Fruit fly (Drosophila melanogaster) whole organism, embryonic: Measurements from ENCODE around the gene RtcB.

Source experiments
- Atf3 ChIP-seq: fragments of 200-800 bp; sonication (Bioruptor generic); optimal IDR thresholded peaks from 3 replicates; lab custom pipeline; 2016; ENCODE audit warnings: missing biosample characterization, missing genetic modification characterization
- CG10431 ChIP-seq: fragments of 200-800 bp; sonication (Bioruptor generic); optimal IDR thresholded peaks from 3 replicates; lab custom pipeline; 2018; ENCODE audit warnings: missing biosample characterization, mild to moderate bottlenecking, missing genetic modification characterization
- CG10462 ChIP-seq: fragments of 200-800 bp; sonication (Bioruptor generic); optimal IDR thresholded peaks from 2 replicates; lab custom pipeline; 2016; ENCODE audit warnings: missing biosample characterization, missing genetic modification characterization
- CG11247 ChIP-seq: fragments of 200-800 bp; sonication (Bioruptor generic); IDR thresholded peaks from 2 replicates; pipeline ENCODE4 v1.3.6; 2022; ENCODE audit warnings: missing biosample characterization, missing genetic modification characterization
- CG12391 ChIP-seq: fragments of 200-800 bp; sonication (Bioruptor generic); optimal IDR thresholded peaks from 3 replicates; lab custom pipeline; 2018; ENCODE audit warnings: missing biosample characterization, mild to moderate bottlenecking, missing genetic modification characterization, moderate library complexity
- CG12659 ChIP-seq: fragments of 200-800 bp; sonication (Bioruptor generic); optimal IDR thresholded peaks from 3 replicates; lab custom pipeline; 2017; ENCODE audit warnings: mild to moderate bottlenecking, missing biosample characterization, missing genetic modification reagents, missing genetic modification characterization
- CG12769 ChIP-seq: fragments of 200-800 bp; sonication (Bioruptor generic); optimal IDR thresholded peaks from 2 replicates; lab custom pipeline; 2019; ENCODE audit warnings: missing biosample characterization, mild to moderate bottlenecking, missing genetic modification characterization, moderate library complexity
- CG14050 ChIP-seq: fragments of 200-800 bp; sonication (Bioruptor generic); IDR thresholded peaks from 3 replicates; pipeline ENCODE4 v1.3.6; 2022; ENCODE audit warnings: missing biosample characterization, missing genetic modification characterization
- CG15601 ChIP-seq: fragments of 200-800 bp; sonication (Bioruptor generic); optimal IDR thresholded peaks from 3 replicates; lab custom pipeline; 2019; ENCODE audit warnings: missing biosample characterization, mild to moderate bottlenecking, missing genetic modification characterization, moderate library complexity
- CG1603 ChIP-seq: fragments of 200-800 bp; sonication (Bioruptor generic); optimal IDR thresholded peaks from 2 replicates; lab custom pipeline; 2019; ENCODE audit warnings: missing biosample characterization, mild to moderate bottlenecking, missing genetic modification characterization, moderate library complexity
- CG17802 ChIP-seq: fragments of 200-800 bp; sonication (Bioruptor generic); optimal IDR thresholded peaks from 2 replicates; lab custom pipeline; 2018; ENCODE audit warnings: missing biosample characterization, mild to moderate bottlenecking, missing genetic modification characterization, moderate library complexity
- CG18262 ChIP-seq: fragments of 200-800 bp; optimal IDR thresholded peaks from 3 replicates; lab custom pipeline; 2019; ENCODE audit warnings: missing biosample characterization, mild to moderate bottlenecking, missing genetic modification characterization, moderate library complexity
- CG18599 ChIP-seq: fragments of 200-800 bp; sonication (Bioruptor generic); optimal IDR thresholded peaks from 3 replicates; lab custom pipeline; 2017; ENCODE audit warnings: missing biosample characterization, missing genetic modification characterization, mild to moderate bottlenecking, moderate library complexity, missing genetic modification reagents
- CG18764 ChIP-seq: fragments of 200-800 bp; sonication (Bioruptor generic); optimal IDR thresholded peaks from 3 replicates; lab custom pipeline; 2016; ENCODE audit warnings: missing biosample characterization, missing genetic modification characterization
- CG2202 ChIP-seq: fragments of 200-800 bp; sonication (Bioruptor generic); optimal IDR thresholded peaks from 2 replicates; lab custom pipeline; 2018; ENCODE audit warnings: missing biosample characterization, mild to moderate bottlenecking, missing genetic modification characterization
- CG32772 ChIP-seq: fragments of 200-800 bp; sonication (Bioruptor generic); IDR thresholded peaks from 2 replicates; pipeline ENCODE4 v1.3.6; 2022; ENCODE audit warnings: missing biosample characterization, missing genetic modification characterization
- CG3726 ChIP-seq: fragments of 200-800 bp; sonication (Bioruptor generic); IDR thresholded peaks from 3 replicates; pipeline ENCODE4, ENCODE4 v1.3.6; 2022; ENCODE audit warnings: missing biosample characterization, missing genetic modification characterization
- CG4360 ChIP-seq: fragments of 200-800 bp; sonication (Bioruptor generic); IDR thresholded peaks from 2 replicates; pipeline ENCODE4 v1.3.6; 2022; ENCODE audit warnings: missing biosample characterization, missing genetic modification characterization
- CG6272 ChIP-seq: fragments of 200-800 bp; sonication (Bioruptor generic); IDR thresholded peaks from 2 replicates; pipeline ENCODE4 v1.3.6; 2022; ENCODE audit warnings: missing biosample characterization, missing genetic modification characterization
- CG8281 ChIP-seq: fragments of 200-800 bp; sonication (Bioruptor generic); optimal IDR thresholded peaks from 2 replicates; lab custom pipeline; 2018; ENCODE audit warnings: missing biosample characterization, mild to moderate bottlenecking, missing genetic modification characterization, moderate library complexity
- Dp ChIP-seq: fragments of 200-800 bp; sonication (Bioruptor generic); optimal IDR thresholded peaks from 2 replicates; lab custom pipeline; 2018; ENCODE audit warnings: missing biosample characterization, mild to moderate bottlenecking, missing genetic modification characterization, moderate library complexity
- Drgx ChIP-seq: fragments of 200-800 bp; sonication (Bioruptor generic); IDR thresholded peaks from 2 replicates; pipeline ENCODE4 v1.3.6; 2022; ENCODE audit warnings: missing biosample characterization, missing genetic modification characterization
- E2f2 ChIP-seq: fragments of 200-800 bp; sonication (Bioruptor generic); IDR thresholded peaks from 2 replicates; pipeline ENCODE4 v1.3.6; 2022; ENCODE audit warnings: missing biosample characterization, missing genetic modification characterization
- Gsc ChIP-seq: fragments of 200-800 bp; sonication (Bioruptor generic); IDR thresholded peaks from 2 replicates; pipeline ENCODE4 v1.3.6; 2022; ENCODE audit warnings: missing biosample characterization, missing genetic modification characterization
- Gug ChIP-seq: fragments of 200-800 bp; sonication (Bioruptor generic); IDR thresholded peaks from 4 replicates; pipeline ENCODE4 v1.3.6; 2022; ENCODE audit warnings: missing biosample characterization, missing genetic modification characterization
- Lhr ChIP-seq: fragments of 200-800 bp; sonication (Bioruptor generic); optimal IDR thresholded peaks from 3 replicates; lab custom pipeline; 2017; ENCODE audit warnings: mild to moderate bottlenecking, missing biosample characterization, missing genetic modification reagents, missing genetic modification characterization
- NC2β ChIP-seq: fragments of 200-800 bp; sonication (Bioruptor generic); optimal IDR thresholded peaks from 2 replicates; lab custom pipeline; 2016; ENCODE audit warnings: missing biosample characterization, missing genetic modification characterization
- Neu2 ChIP-seq: fragments of 200-800 bp; sonication (Bioruptor generic); optimal IDR thresholded peaks from 3 replicates; lab custom pipeline; 2016; ENCODE audit warnings: missing biosample characterization, missing genetic modification characterization, borderline replicate concordance
- Optix ChIP-seq: fragments of 200-800 bp; sonication (Bioruptor generic); IDR thresholded peaks from 3 replicates; pipeline ENCODE4 v1.3.6; 2022; ENCODE audit warnings: missing biosample characterization, missing genetic modification characterization
- PHDP ChIP-seq: fragments of 200-800 bp; sonication (Bioruptor generic); optimal IDR thresholded peaks from 3 replicates; lab custom pipeline; 2018; ENCODE audit warnings: missing biosample characterization, mild to moderate bottlenecking, missing genetic modification characterization, moderate library complexity
- Scr ChIP-seq: fragments of 200-800 bp; sonication (Bioruptor generic); IDR thresholded peaks from 2 replicates; pipeline ENCODE4 v1.3.6; 2022; ENCODE audit warnings: missing biosample characterization, missing genetic modification characterization; ENCODE audit not compliant: partially characterized antibody
- Side ChIP-seq: fragments of 200-800 bp; sonication (Bioruptor generic); optimal IDR thresholded peaks from 2 replicates; lab custom pipeline; 2016; ENCODE audit warnings: missing biosample characterization, missing genetic modification characterization
- Sin3A ChIP-seq: fragments of >200 bp; optimal IDR thresholded peaks from 2 replicates; lab custom pipeline; 2018
- Taf1 ChIP-seq: fragments of 200-800 bp; sonication (Bioruptor generic); IDR thresholded peaks from 2 replicates; pipeline ENCODE4 v1.3.6; 2022; ENCODE audit warnings: missing biosample characterization, missing genetic modification characterization
- Xrp1 ChIP-seq: fragments of 200-800 bp; sonication (Bioruptor generic); IDR thresholded peaks from 2 replicates; pipeline ENCODE4 v1.3.6; 2022; ENCODE audit warnings: missing biosample characterization, missing genetic modification characterization
- al ChIP-seq: fragments of 200-800 bp; sonication (Bioruptor generic); IDR thresholded peaks from 2 replicates; pipeline ENCODE4 v1.3.6; 2022; ENCODE audit warnings: missing biosample characterization, missing genetic modification characterization
- ato ChIP-seq: fragments of 200-800 bp; sonication (Bioruptor generic); IDR thresholded peaks from 2 replicates; pipeline ENCODE4 v1.3.6; 2022; ENCODE audit warnings: missing biosample characterization, missing genetic modification characterization; ENCODE audit not compliant: partially characterized antibody
- danr ChIP-seq: fragments of 200-800 bp; sonication (Bioruptor generic); IDR thresholded peaks from 2 replicates; pipeline ENCODE4 v1.3.6; 2022; ENCODE audit warnings: missing biosample characterization, missing genetic modification characterization
- eyg ChIP-seq: fragments of 200-800 bp; sonication (Bioruptor generic); optimal IDR thresholded peaks from 3 replicates; lab custom pipeline; 2016; ENCODE audit warnings: missing biosample characterization, missing genetic modification characterization
- gce ChIP-seq: fragments of 200-800 bp; sonication (Bioruptor generic); IDR thresholded peaks from 3 replicates; pipeline ENCODE4 v1.3.6; 2022; ENCODE audit warnings: missing biosample characterization, missing genetic modification characterization
- nerfin-2 ChIP-seq: fragments of 200-800 bp; sonication (Bioruptor generic); IDR thresholded peaks from 2 replicates; pipeline ENCODE4 v1.3.6; 2022; ENCODE audit warnings: missing biosample characterization, missing genetic modification characterization; ENCODE audit not compliant: partially characterized antibody
- nom ChIP-seq: fragments of 200-800 bp; sonication (Bioruptor generic); optimal IDR thresholded peaks from 2 replicates; lab custom pipeline; 2017; ENCODE audit warnings: missing biosample characterization, missing genetic modification characterization, mild to moderate bottlenecking, moderate library complexity, missing genetic modification reagents
- org-1 ChIP-seq: fragments of 200-800 bp; sonication (Bioruptor generic); optimal IDR thresholded peaks from 2 replicates; lab custom pipeline; 2017; ENCODE audit warnings: missing biosample characterization, missing genetic modification characterization
- pnt ChIP-seq: fragments of 200-800 bp; sonication (Bioruptor generic); optimal IDR thresholded peaks from 3 replicates; lab custom pipeline; 2016; ENCODE audit warnings: missing biosample characterization, missing genetic modification characterization
- pros ChIP-seq: fragments of 200-800 bp; sonication (Bioruptor generic); optimal IDR thresholded peaks from 3 replicates; lab custom pipeline; 2019; ENCODE audit warnings: missing biosample characterization, mild to moderate bottlenecking, missing genetic modification characterization, moderate library complexity
- run ChIP-seq: fragments of 200-800 bp; sonication (Bioruptor generic); optimal IDR thresholded peaks from 3 replicates; lab custom pipeline; 2018; ENCODE audit warnings: missing biosample characterization, mild to moderate bottlenecking, missing genetic modification characterization
- sens ChIP-seq: fragments of 200-800 bp; sonication (Bioruptor generic); peaks from one replicate; lab custom pipeline; 2016; ENCODE audit warnings: missing biosample characterization, missing genetic modification characterization
- ssp ChIP-seq: fragments of 200-800 bp; sonication (Bioruptor generic); IDR thresholded peaks from 2 replicates; pipeline ENCODE4 v1.3.6; 2022; ENCODE audit warnings: missing biosample characterization, missing genetic modification characterization
- trh ChIP-seq: fragments of 200-800 bp; sonication (Bioruptor generic); optimal IDR thresholded peaks from 2 replicates; lab custom pipeline; 2016; ENCODE audit warnings: missing biosample characterization, missing genetic modification characterization
- vnd ChIP-seq: fragments of 200-800 bp; sonication (Bioruptor generic); IDR thresholded peaks from 3 replicates; pipeline ENCODE4 v1.3.6; 2022; ENCODE audit warnings: missing biosample characterization, missing genetic modification characterization; ENCODE audit not compliant: partially characterized antibody
- yki ChIP-seq: fragments of >200 bp; optimal IDR thresholded peaks from 3 replicates; lab custom pipeline; 2018

Gene RtcB

DNA sequence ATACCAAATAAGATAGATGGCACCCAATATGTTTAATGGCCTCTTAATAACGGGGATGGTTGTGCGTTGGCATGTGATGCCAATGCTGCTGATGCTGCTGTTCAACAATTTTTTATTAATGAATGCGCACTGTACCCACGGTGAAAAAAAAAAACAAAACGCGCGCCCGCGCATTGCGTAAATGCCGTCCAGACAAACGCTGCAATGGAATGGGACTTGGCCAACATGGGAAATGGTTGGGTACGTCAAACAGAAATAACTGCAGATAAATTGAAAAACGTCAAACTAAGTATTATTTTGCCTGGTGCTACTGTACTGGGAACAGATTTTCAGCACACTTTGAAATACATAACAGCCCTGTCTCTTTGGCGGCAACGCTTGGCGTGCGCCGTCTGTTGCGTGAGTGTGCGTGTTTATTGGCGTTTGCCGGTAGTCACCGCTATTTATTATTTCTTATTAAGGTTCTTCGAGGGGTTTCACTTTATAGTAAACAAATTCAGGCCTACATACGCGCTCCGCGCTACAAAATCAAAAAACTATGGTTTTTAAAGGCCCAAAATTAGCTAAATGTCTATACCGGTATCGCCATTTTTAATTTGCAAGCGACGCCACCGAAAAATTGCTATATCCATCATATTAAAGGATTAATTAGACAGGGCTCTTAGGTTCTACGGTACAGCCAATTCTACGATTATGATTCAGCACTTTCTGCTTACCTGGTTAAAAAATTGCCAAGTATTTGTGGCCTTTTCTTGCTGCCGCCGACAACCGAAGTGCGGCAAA is 22.3 kb downstream of the RtcB start (continued):
- no peak for TF ChIP-seq Lhr (GFP tag; lab: Kevin White, UChicago)
- no peak for TF ChIP-seq CG2202
- no peak for TF ChIP-seq run (tag; lab: Kevin White, UChicago)
- no peak for TF ChIP-seq CG15601 (tag; lab: Kevin White, UChicago)
- no peak for TF ChIP-seq CG12769 (tag; lab: Kevin White, UChicago)
- TF ChIP-seq CG18764 (GFP tag; lab: Kevin White, UChicago), result no peak
- TF ChIP-seq CG4360 (GFP tag; lab: Robert Waterston, UW), result no peak
- TF ChIP-seq yki, result no peak
- no peak for TF ChIP-seq pnt (GFP tag; lab: Kevin White, UChicago)
- TF ChIP-seq Drgx, result peak; percentile 60
- TF ChIP-seq CG1603 (tag; lab: Kevin White, UChicago), result no peak
- TF ChIP-seq org-1 (GFP tag; lab: Kevin White, UChicago), result no peak
- TF ChIP-seq CG18599, result peak; percentile 32
- no peak for TF ChIP-seq CG11247
- TF ChIP-seq CG10462, result no peak
- TF ChIP-seq Dp, result peak; percentile 57
- no peak for TF ChIP-seq gce
- no peak for TF ChIP-seq nom (GFP tag; lab: Kevin White, UChicago)
- no peak for TF ChIP-seq pros
- TF ChIP-seq ssp (GFP tag; lab: Robert Waterston, UW), result no peak
- TF ChIP-seq NC2β (GFP tag; lab: Kevin White, UChicago), result no peak
- TF ChIP-seq Atf3 (GFP tag; lab: Kevin White, UChicago), result no peak
- TF ChIP-seq CG6272, result no peak
- TF ChIP-seq nerfin-2 (GFP tag; lab: Robert Waterston, UW), result no peak
- no peak for TF ChIP-seq al (GFP tag; lab: Robert Waterston, UW)
- peak; percentile 16 for TF ChIP-seq CG12391
- no peak for TF ChIP-seq ato (GFP tag; lab: Robert Waterston, UW)
- TF ChIP-seq Sin3A, result no peak
- no peak for TF ChIP-seq Optix (GFP tag; lab: Robert Waterston, UW)
- no peak for TF ChIP-seq Taf1 (GFP tag; lab: Robert Waterston, UW)
- TF ChIP-seq danr (GFP tag; lab: Robert Waterston, UW), result no peak
- TF ChIP-seq CG3726, result no peak
- TF ChIP-seq CG18262, result no peak
- no peak for TF ChIP-seq PHDP (tag; lab: Kevin White, UChicago)
- TF ChIP-seq sens (GFP tag; lab: Kevin White, UChicago), result peak; percentile 74
- TF ChIP-seq Side (GFP tag; lab: Kevin White, UChicago), result no peak
- no peak for TF ChIP-seq trh (GFP tag; lab: Kevin White, UChicago)
- TF ChIP-seq CG10431 (GFP tag; lab: Kevin White, UChicago), result no peak
- TF ChIP-seq E2f2, result peak; percentile 75
- TF ChIP-seq Gug (GFP tag; lab: Robert Waterston, UW), result no peak
- TF ChIP-seq eyg, result no peak
- TF ChIP-seq CG14050 (GFP tag; lab: Robert Waterston, UW), result no peak; the same call in 2 of the 3 replicates
- no peak for TF ChIP-seq CG8281 (tag; lab: Kevin White, UChicago)
- TF ChIP-seq Gsc (GFP tag; lab: Robert Waterston, UW), result no peak
- TF ChIP-seq Xrp1 (GFP tag; lab: Robert Waterston, UW), result peak; percentile 53; the same call in 1 of the 2 replicates
- no peak; the same call in 1 of the 2 replicates for TF ChIP-seq Scr (GFP tag; lab: Robert Waterston, UW)
- no peak for TF ChIP-seq Neu2
- TF ChIP-seq CG17802 (tag; lab: Kevin White, UChicago), result no peak
- no peak for TF ChIP-seq vnd (GFP tag; lab: Robert Waterston, UW)
- no peak for TF ChIP-seq CG12659
- peak; percentile 36; the same call in 1 of the 2 replicates for TF ChIP-seq CG32772 (GFP tag; lab: Robert Waterston, UW)
